Fruit fly (Drosophila melanogaster) whole organism, embryonic: ENCODE results near the gene Ptpmeg2.

ENCODE experiments used
- Bdp1 ChIP-seq: fragments of 200-800 bp; sonication (Bioruptor generic); optimal IDR thresholded peaks from 3 replicates; lab custom pipeline; 2016; ENCODE audit warnings: missing biosample characterization, missing genetic modification characterization
- Bgb ChIP-seq: fragments of 200-800 bp; sonication (Bioruptor generic); IDR thresholded peaks from 2 replicates; pipeline ENCODE4 v1.3.6; 2022; ENCODE audit warnings: missing biosample characterization, missing genetic modification characterization; ENCODE audit not compliant: partially characterized antibody
- BtbVII ChIP-seq: fragments of 200-800 bp; sonication (Bioruptor generic); optimal IDR thresholded peaks from 3 replicates; lab custom pipeline; 2017; ENCODE audit warnings: missing biosample characterization, mild to moderate bottlenecking, missing genetic modification characterization
- CG10267 ChIP-seq: fragments of 200-800 bp; sonication (Bioruptor generic); optimal IDR thresholded peaks from 2 replicates; lab custom pipeline; 2018; ENCODE audit warnings: missing biosample characterization, mild to moderate bottlenecking, missing genetic modification characterization, moderate library complexity
- CG11093 ChIP-seq: fragments of 200-800 bp; sonication (Bioruptor generic); IDR thresholded peaks from 3 replicates; pipeline ENCODE4 v1.3.6; 2022; ENCODE audit warnings: missing biosample characterization, missing genetic modification characterization
- CG11456 ChIP-seq: fragments of 200-800 bp; sonication (Bioruptor generic); IDR thresholded peaks from 3 replicates; pipeline ENCODE4 v1.3.6; 2022; ENCODE audit warnings: missing biosample characterization, missing genetic modification characterization
- CG14014 ChIP-seq: fragments of 200-800 bp; sonication (Bioruptor generic); IDR thresholded peaks from 2 replicates; pipeline ENCODE4 v1.3.6; 2022; ENCODE audit warnings: missing biosample characterization, missing genetic modification characterization
- CG16863 ChIP-seq: fragments of 200-800 bp; sonication (Bioruptor generic); optimal IDR thresholded peaks from 3 replicates; lab custom pipeline; 2016; ENCODE audit warnings: missing biosample characterization, missing genetic modification characterization
- CG17912 ChIP-seq: fragments of 200-800 bp; sonication (Bioruptor generic); optimal IDR thresholded peaks from 2 replicates; lab custom pipeline; 2018; ENCODE audit warnings: missing biosample characterization, mild to moderate bottlenecking, missing genetic modification characterization
- CG18599 ChIP-seq: fragments of 200-800 bp; sonication (Bioruptor generic); optimal IDR thresholded peaks from 3 replicates; lab custom pipeline; 2017; ENCODE audit warnings: missing biosample characterization, missing genetic modification characterization, mild to moderate bottlenecking, moderate library complexity, missing genetic modification reagents
- CG3407 ChIP-seq: fragments of 200-800 bp; sonication (Bioruptor generic); optimal IDR thresholded peaks from 2 replicates; lab custom pipeline; 2018; ENCODE audit warnings: missing biosample characterization, mild to moderate bottlenecking, missing genetic modification characterization
- CG34224 ChIP-seq: fragments of 200-800 bp; sonication (Bioruptor generic); IDR thresholded peaks from 3 replicates; pipeline ENCODE4 v1.3.6; 2022; ENCODE audit warnings: missing biosample characterization, missing genetic modification characterization; ENCODE audit not compliant: partially characterized antibody
- CG4282 ChIP-seq: fragments of 200-800 bp; sonication (Bioruptor generic); optimal IDR thresholded peaks from 2 replicates; lab custom pipeline; 2016; ENCODE audit warnings: missing biosample characterization, missing genetic modification characterization
- CG4360 ChIP-seq: fragments of 200-800 bp; sonication (Bioruptor generic); IDR thresholded peaks from 2 replicates; pipeline ENCODE4 v1.3.6; 2022; ENCODE audit warnings: missing biosample characterization, missing genetic modification characterization
- CG43689 ChIP-seq: fragments of 200-800 bp; sonication (Bioruptor generic); IDR thresholded peaks from 2 replicates; pipeline ENCODE4 v1.3.6; 2022; ENCODE audit warnings: missing biosample characterization, missing genetic modification characterization
- CG4730 ChIP-seq: fragments of 200-800 bp; sonication (Bioruptor generic); IDR thresholded peaks from 2 replicates; pipeline ENCODE4 v1.3.6; 2022; ENCODE audit warnings: missing biosample characterization, missing genetic modification characterization
- CG5953 ChIP-seq: fragments of 200-800 bp; sonication (Bioruptor generic); IDR thresholded peaks from 2 replicates; pipeline ENCODE4 v1.3.6; 2022; ENCODE audit warnings: missing biosample characterization, missing genetic modification characterization
- CG6272 ChIP-seq: fragments of 200-800 bp; sonication (Bioruptor generic); IDR thresholded peaks from 2 replicates; pipeline ENCODE4 v1.3.6; 2022; ENCODE audit warnings: missing biosample characterization, missing genetic modification characterization
- CG8924 ChIP-seq: fragments of 200-800 bp; optimal IDR thresholded peaks from 3 replicates; lab custom pipeline; 2019; ENCODE audit warnings: missing biosample characterization, mild to moderate bottlenecking, missing genetic modification characterization, moderate library complexity
- CG8944 ChIP-seq: fragments of 200-800 bp; sonication (Bioruptor generic); optimal IDR thresholded peaks from 3 replicates; lab custom pipeline; 2016; ENCODE audit warnings: missing biosample characterization, missing genetic modification characterization
- CG9817 ChIP-seq: fragments of 200-800 bp; sonication (Bioruptor generic); optimal IDR thresholded peaks from 2 replicates; lab custom pipeline; 2018; ENCODE audit warnings: missing biosample characterization, mild to moderate bottlenecking, missing genetic modification characterization, moderate library complexity
- CHES-1-like ChIP-seq: fragments of 200-800 bp; sonication (Bioruptor generic); optimal IDR thresholded peaks from 2 replicates; lab custom pipeline; 2016; ENCODE audit warnings: missing biosample characterization, missing genetic modification characterization
- Dfd ChIP-seq, 2 experiments: fragments of >200 bp; optimal IDR thresholded peaks; 2 replicates each; lab custom pipeline; 2017; ENCODE audit warnings: missing biosample characterization in 2 of 2, missing genetic modification characterization in 2 of 2
- E2f2 ChIP-seq: fragments of 200-800 bp; sonication (Bioruptor generic); IDR thresholded peaks from 2 replicates; pipeline ENCODE4 v1.3.6; 2022; ENCODE audit warnings: missing biosample characterization, missing genetic modification characterization
- ERR ChIP-seq: fragments of 200-800 bp; sonication (Bioruptor generic); optimal IDR thresholded peaks from 2 replicates; lab custom pipeline; 2016; ENCODE audit warnings: missing biosample characterization, missing genetic modification characterization
- Ets97D ChIP-seq: fragments of 200-800 bp; sonication (Bioruptor generic); optimal IDR thresholded peaks from 3 replicates; lab custom pipeline; 2016; ENCODE audit warnings: missing biosample characterization, missing genetic modification characterization
- Hey ChIP-seq: fragments of 200-800 bp; sonication (Bioruptor generic); optimal IDR thresholded peaks from 3 replicates; lab custom pipeline; 2018; ENCODE audit warnings: missing biosample characterization, mild to moderate bottlenecking, missing genetic modification characterization
- Hmx ChIP-seq: fragments of 200-800 bp; sonication (Bioruptor generic); optimal IDR thresholded peaks from 2 replicates; lab custom pipeline; 2016; ENCODE audit warnings: missing biosample characterization, missing genetic modification characterization
- Kr ChIP-seq: fragments of 200-800 bp; sonication (Bioruptor generic); optimal IDR thresholded peaks from 2 replicates; lab custom pipeline; 2017; ENCODE audit warnings: missing biosample characterization, mild to moderate bottlenecking, missing genetic modification characterization
- Lim3 ChIP-seq: fragments of 200-800 bp; sonication (Bioruptor generic); IDR thresholded peaks from 2 replicates; pipeline ENCODE4 v1.3.6; 2022; ENCODE audit warnings: missing biosample characterization, missing genetic modification characterization
- Lpt ChIP-seq: fragments of >200 bp; optimal IDR thresholded peaks from 2 replicates; lab custom pipeline; 2018; ENCODE audit warnings: missing biosample characterization, missing genetic modification characterization
- NK7.1 ChIP-seq: fragments of 200-800 bp; sonication (Bioruptor generic); optimal IDR thresholded peaks from 3 replicates; lab custom pipeline; 2016; ENCODE audit warnings: missing biosample characterization, missing genetic modification characterization
- Tbp ChIP-seq: fragments of >200 bp; optimal IDR thresholded peaks from 2 replicates; lab custom pipeline; 2018; ENCODE audit warnings: missing biosample characterization, missing genetic modification characterization
- ab ChIP-seq: fragments of 200-800 bp; sonication (Bioruptor generic); optimal IDR thresholded peaks from 2 replicates; lab custom pipeline; 2016; ENCODE audit warnings: missing biosample characterization, missing genetic modification characterization
- amos ChIP-seq: fragments of 200-800 bp; sonication (Bioruptor generic); IDR thresholded peaks from 2 replicates; pipeline ENCODE4 v1.3.6; 2022; ENCODE audit warnings: missing biosample characterization, missing genetic modification characterization; ENCODE audit not compliant: partially characterized antibody
- bbx ChIP-seq: fragments of 200-800 bp; sonication (Bioruptor generic); IDR thresholded peaks from 2 replicates; pipeline ENCODE4 v1.3.6; 2022; ENCODE audit warnings: missing biosample characterization, missing genetic modification characterization; ENCODE audit not compliant: partially characterized antibody
- br ChIP-seq: fragments of >200 bp; optimal IDR thresholded peaks from 2 replicates; lab custom pipeline; 2017
- corto ChIP-seq: fragments of 200-800 bp; sonication (Bioruptor generic); optimal IDR thresholded peaks from 2 replicates; lab custom pipeline; 2016; ENCODE audit warnings: missing biosample characterization, mild to moderate bottlenecking, missing genetic modification characterization, moderate library complexity
- dati ChIP-seq: fragments of 200-800 bp; sonication (Bioruptor generic); IDR thresholded peaks from 2 replicates; pipeline ENCODE4 v1.3.6; 2022; ENCODE audit warnings: missing biosample characterization, missing genetic modification characterization
- knrl ChIP-seq: fragments of 200-800 bp; sonication (Bioruptor generic); IDR thresholded peaks from 3 replicates; pipeline ENCODE4 v1.3.6; 2022; ENCODE audit warnings: missing biosample characterization, missing genetic modification characterization; ENCODE audit not compliant: partially characterized antibody
- oc ChIP-seq: fragments of 200-800 bp; sonication (Bioruptor generic); optimal IDR thresholded peaks from 2 replicates; lab custom pipeline; 2018; ENCODE audit warnings: missing biosample characterization, mild to moderate bottlenecking, missing genetic modification characterization, moderate library complexity
- pum ChIP-seq: fragments of 200-800 bp; sonication (Bioruptor generic); optimal IDR thresholded peaks from 2 replicates; lab custom pipeline; 2016; ENCODE audit warnings: missing biosample characterization, missing genetic modification characterization
- sd ChIP-seq: fragments of 200-800 bp; sonication (Bioruptor generic); optimal IDR thresholded peaks from 3 replicates; lab custom pipeline; 2018; ENCODE audit warnings: missing biosample characterization, mild to moderate bottlenecking, missing genetic modification characterization, moderate library complexity
- stc ChIP-seq: fragments of 200-800 bp; sonication (Bioruptor generic); IDR thresholded peaks from 2 replicates; pipeline ENCODE4 v1.3.6; 2022; ENCODE audit warnings: missing biosample characterization, missing genetic modification characterization
- tin ChIP-seq: fragments of 200-800 bp; sonication (Bioruptor generic); optimal IDR thresholded peaks from 3 replicates; lab custom pipeline; 2016; ENCODE audit warnings: missing biosample characterization, missing genetic modification characterization
- tio ChIP-seq: fragments of 200-800 bp; sonication (Bioruptor generic); optimal IDR thresholded peaks from 2 replicates; lab custom pipeline; 2017; ENCODE audit warnings: missing biosample characterization, missing genetic modification characterization, inconsistent platforms
- tll ChIP-seq, 2 experiments: fragments of 200-800 bp in 1 of 2; fragments of >200 bp in 1 of 2; sonication (Bioruptor generic) in 1 of 2; optimal IDR thresholded peaks; 2 replicates each; lab custom pipeline; 2017 to 2019; ENCODE audit warnings: missing biosample characterization in 2 of 2, missing genetic modification characterization in 2 of 2, mild to moderate bottlenecking in 1 of 2, moderate library complexity in 1 of 2
- tx ChIP-seq: fragments of 200-800 bp; sonication (Bioruptor generic); optimal IDR thresholded peaks from 2 replicates; lab custom pipeline; 2016; ENCODE audit warnings: missing biosample characterization, missing genetic modification characterization
- wor ChIP-seq: fragments of 200-800 bp; sonication (Bioruptor generic); IDR thresholded peaks from 2 replicates; pipeline ENCODE4 v1.3.6; 2022; ENCODE audit warnings: missing biosample characterization, missing genetic modification characterization
- zen ChIP-seq: fragments of 200-800 bp; sonication (Bioruptor generic); optimal IDR thresholded peaks from 3 replicates; lab custom pipeline; 2018; ENCODE audit warnings: missing biosample characterization, mild to moderate bottlenecking, missing genetic modification characterization, moderate library complexity
- zf30C ChIP-seq: fragments of 200-800 bp; sonication (Bioruptor generic); optimal IDR thresholded peaks from 3 replicates; lab custom pipeline; 2018; ENCODE audit warnings: missing biosample characterization, mild to moderate bottlenecking, missing genetic modification characterization

Ptpmeg2 gene

DNA sequence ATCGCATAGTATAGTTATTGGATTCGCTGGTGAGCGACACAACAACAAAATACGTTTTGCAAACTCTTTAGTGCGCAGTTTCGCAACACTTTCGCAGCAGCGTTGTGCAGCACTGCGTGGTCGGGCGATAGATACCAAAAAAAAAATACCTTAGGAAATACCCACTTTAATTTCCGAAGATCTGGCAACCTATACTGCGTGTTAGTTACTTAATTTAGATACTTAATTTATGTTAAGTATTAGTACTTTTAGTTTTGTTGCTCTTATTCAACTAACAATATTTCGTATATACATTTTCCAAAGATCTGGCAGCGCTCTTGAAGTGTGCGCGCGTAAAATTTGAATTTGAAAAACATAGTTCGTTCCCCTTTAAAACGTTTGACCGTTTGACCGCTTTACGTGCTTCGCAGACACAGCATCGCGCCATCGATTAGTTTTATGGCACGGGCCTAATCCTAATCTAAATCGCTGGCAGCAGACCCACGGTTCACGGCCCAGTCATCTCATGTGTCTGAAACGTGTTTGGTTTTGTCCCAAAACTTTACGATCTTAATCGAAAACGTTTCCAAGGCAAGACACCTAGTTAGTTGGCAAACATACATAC, 78.9 kb downstream of the Ptpmeg2 start, which contains the start of gene LPCAT (continued):
- TF ChIP-seq zf30C (GFP tag; lab: Kevin White, UChicago) (no peak), tio (GFP tag; lab: Kevin White, UChicago) (no peak), CG6272 (GFP tag; lab: Robert Waterston, UW) (peak; percentile 80), tin (GFP tag; lab: Kevin White, UChicago) (peak; percentile 83), CG5953 (GFP tag; lab: Robert Waterston, UW) (no peak), CG3407 (GFP tag; lab: Kevin White, UChicago) (no peak), knrl (peak; percentile 80), stc (peak; percentile 32; the same call in 1 of the 2 replicates), bbx (peak; percentile 58), corto (GFP tag; lab: Kevin White, UChicago) (no peak), ab (GFP tag; lab: Kevin White, UChicago) (peak; percentile 24), CG17912 (GFP tag; lab: Kevin White, UChicago) (peak; percentile 18), Ets97D (GFP tag; lab: Kevin White, UChicago) (peak; percentile 91), CG8944 (GFP tag; lab: Kevin White, UChicago) (peak; percentile 71), CG4360 (GFP tag; lab: Robert Waterston, UW) (peak; percentile 76), CG14014 (peak; percentile 84), Tbp (GFP tag; lab: Kevin White, UChicago) (no peak), br (no peak), CG8924 (tag; lab: Kevin White, UChicago) (no peak), wor (GFP tag; lab: Robert Waterston, UW) (no peak; the same call in 1 of the 2 replicates), Kr (GFP tag; lab: Kevin White, UChicago) (no peak), CHES-1-like (GFP tag; lab: Kevin White, UChicago) (peak; percentile 63), NK7.1 (no peak), CG4282 (GFP tag; lab: Kevin White, UChicago) (peak; percentile 59), zen (tag; lab: Kevin White, UChicago) (peak; percentile 77), CG11093 (GFP tag; lab: Robert Waterston, UW) (peak; percentile 65; the same call in 1 of the 3 replicates), pum (GFP tag; lab: Kevin White, UChicago) (peak; percentile 83), amos (peak; percentile 80; the same call in 1 of the 2 replicates), CG9817 (tag; lab: Kevin White, UChicago) (peak; percentile 70), tx (peak; percentile 59), dati (GFP tag; lab: Robert Waterston, UW) (no peak), CG10267 (tag; lab: Kevin White, UChicago) (peak; percentile 96), Hey (tag; lab: Kevin White, UChicago) (no peak), Hmx (GFP tag; lab: Kevin White, UChicago) (peak; percentile 43), CG11456 (peak; percentile 85), ERR (peak; percentile 87), Bdp1 (GFP tag; lab: Kevin White, UChicago) (peak; percentile 45), CG43689 (GFP tag; lab: Robert Waterston, UW) (peak; percentile 37; the same call in 1 of the 2 replicates), E2f2 (GFP tag; lab: Robert Waterston, UW) (peak; percentile 97), CG4730 (GFP tag; lab: Robert Waterston, UW) (peak; percentile 50), CG34224 (GFP tag; lab: Robert Waterston, UW) (peak; percentile 78), BtbVII (GFP tag; lab: Kevin White, UChicago) (peak; percentile 8), CG16863 (GFP tag; lab: Kevin White, UChicago) (peak; percentile 52), oc (tag; lab: Kevin White, UChicago) (no peak), Lpt (GFP tag; lab: Kevin White, UChicago) (no peak), Lim3 (GFP tag; lab: Robert Waterston, UW) (no peak), tll (GFP tag; optimal IDR thresholded peaks at IDR 0.05; lab: Kevin White, UChicago) (no peak), Bgb (GFP tag; lab: Robert Waterston, UW) (peak; percentile 77), sd (tag; lab: Kevin White, UChicago) (no peak), Dfd (GFP tag; optimal IDR thresholded peaks at IDR 0.05; lab: Kevin White, UChicago) (no peak), CG18599 (GFP tag; lab: Kevin White, UChicago) (peak; percentile 79)
